Worm (Caenorhabditis elegans) whole organism, young adult: ENCODE data around the gene irld-6.

Source experiments
- F10E7.11 ChIP-seq: sonication (generic microtip); optimal IDR thresholded peaks from 2 replicates; lab custom pipeline; 2017; ENCODE audit warnings: mild to moderate bottlenecking, missing genetic modification characterization, moderate library complexity, missing compliant biosample characterization
- F22D6.2 ChIP-seq: sonication (generic microtip); optimal IDR thresholded peaks from 2 replicates; lab custom pipeline; 2016; ENCODE audit warnings: mild to moderate bottlenecking, missing genetic modification characterization, missing compliant biosample characterization
- F23B12.7 ChIP-seq: sonication (generic microtip); optimal IDR thresholded peaks from 2 replicates; lab custom pipeline; 2017; ENCODE audit warnings: missing genetic modification characterization, mild to moderate bottlenecking, missing compliant biosample characterization, antibody characterized with exemption, moderate library complexity; ENCODE audit not compliant: insufficient read depth
- F33H1.4 ChIP-seq: fragments of 200-800 bp; sonication (Bioruptor generic); IDR thresholded peaks from 2 replicates; pipeline ENCODE4 v1.3.6; 2022; ENCODE audit warnings: missing genetic modification reagents, missing genetic modification characterization, missing compliant biosample characterization
- F37B4.10 ChIP-seq: fragments of 200-800 bp; sonication (Bioruptor generic); IDR thresholded peaks from 2 replicates; pipeline ENCODE4 v1.3.6; 2022; ENCODE audit warnings: missing genetic modification characterization, missing compliant biosample characterization
- F39B2.1 ChIP-seq: fragments of 200-800 bp; sonication (Bioruptor generic); IDR thresholded peaks from 2 replicates; pipeline ENCODE4 v1.3.6; 2022; ENCODE audit warnings: missing genetic modification reagents, missing genetic modification characterization, missing compliant biosample characterization
- F57C9.4 ChIP-seq: sonication (generic microtip); optimal IDR thresholded peaks from 2 replicates; lab custom pipeline; 2017; ENCODE audit warnings: mild to moderate bottlenecking, missing genetic modification characterization, missing compliant biosample characterization
- T26A5.8 ChIP-seq: sonication (generic microtip); optimal IDR thresholded peaks from 2 replicates; lab custom pipeline; 2016; ENCODE audit warnings: missing genetic modification characterization, missing compliant biosample characterization
- Y79H2A.3 ChIP-seq: fragments of 200-800 bp; sonication (Bioruptor generic); conservative IDR thresholded peaks from 2 replicates; pipeline ENCODE4 v1.3.6; 2022; ENCODE audit warnings: missing genetic modification reagents, missing genetic modification characterization, missing compliant biosample characterization
- ZK185.1 ChIP-seq: sonication (generic microtip); optimal IDR thresholded peaks from 2 replicates; lab custom pipeline; 2016; ENCODE audit warnings: mild to moderate bottlenecking, missing genetic modification characterization, missing compliant biosample characterization; ENCODE audit not compliant: poor library complexity, severe bottlenecking
- aptf-3 ChIP-seq: fragments of 200-800 bp; sonication (Bioruptor generic); IDR thresholded peaks from 2 replicates; pipeline ENCODE4 v1.3.6; 2022; ENCODE audit warnings: missing genetic modification characterization, missing compliant biosample characterization
- atf-7 ChIP-seq: sonication (generic microtip); optimal IDR thresholded peaks from 2 replicates; lab custom pipeline; 2017; ENCODE audit warnings: mild to moderate bottlenecking, missing genetic modification characterization, missing compliant biosample characterization
- attf-3 ChIP-seq: fragments of 200-800 bp; sonication (Bioruptor generic); conservative IDR thresholded peaks from 2 replicates; pipeline ENCODE4 v1.3.6; 2022; ENCODE audit warnings: missing genetic modification reagents, missing genetic modification characterization, missing compliant biosample characterization
- ceh-27 ChIP-seq: fragments of 200-800 bp; sonication (Bioruptor generic); optimal IDR thresholded peaks from 2 replicates; lab custom pipeline; 2018; ENCODE audit warnings: mild to moderate bottlenecking, missing genetic modification characterization, moderate library complexity, missing compliant biosample characterization
- ceh-40 ChIP-seq: fragments of 200-800 bp; sonication (Bioruptor generic); IDR thresholded peaks from 2 replicates; pipeline ENCODE4 v1.3.6; 2022; ENCODE audit warnings: missing genetic modification characterization, missing compliant biosample characterization
- ceh-58 ChIP-seq: fragments of 200-800 bp; sonication (Bioruptor generic); IDR thresholded peaks from 2 replicates; pipeline ENCODE4 v1.3.6; 2022; ENCODE audit warnings: missing genetic modification characterization, missing compliant biosample characterization
- ceh-79 ChIP-seq: sonication (generic microtip); optimal IDR thresholded peaks from 2 replicates; lab custom pipeline; 2017; ENCODE audit warnings: mild to moderate bottlenecking, missing genetic modification characterization, missing compliant biosample characterization
- dox-1 ChIP-seq: fragments of 200-800 bp; sonication (Bioruptor generic); IDR thresholded peaks from 2 replicates; pipeline ENCODE4 v1.3.6; 2022; ENCODE audit warnings: missing genetic modification reagents, missing genetic modification characterization, missing compliant biosample characterization
- dpl-1 ChIP-seq: fragments of 150-350 bp; optimal IDR thresholded peaks from 2 replicates; lab custom pipeline; 2014; ENCODE audit warnings: missing biosample characterization, missing genetic modification reagents, missing genetic modification characterization
- egl-44 ChIP-seq: fragments of 200-800 bp; sonication (Bioruptor generic); IDR thresholded peaks from 2 replicates; pipeline ENCODE4 v1.3.6; 2022; ENCODE audit warnings: missing genetic modification reagents, missing genetic modification characterization, missing compliant biosample characterization
- ekl-4 ChIP-seq: fragments of 200-800 bp; sonication (Bioruptor generic); IDR thresholded peaks from 2 replicates; pipeline ENCODE4 v1.3.6; 2022; ENCODE audit warnings: missing genetic modification reagents, missing genetic modification characterization, missing compliant biosample characterization
- ets-4 ChIP-seq: fragments of 200-800 bp; sonication (Bioruptor generic); optimal IDR thresholded peaks from 2 replicates; lab custom pipeline; 2018; ENCODE audit warnings: mild to moderate bottlenecking, missing genetic modification characterization, missing compliant biosample characterization
- fkh-3 ChIP-seq: sonication (generic microtip); optimal IDR thresholded peaks from 2 replicates; lab custom pipeline; 2016; ENCODE audit warnings: mild to moderate bottlenecking, missing genetic modification characterization, missing compliant biosample characterization
- gei-17 ChIP-seq: fragments of 200-800 bp; sonication (Bioruptor generic); optimal IDR thresholded peaks from 2 replicates; lab custom pipeline; 2018; ENCODE audit warnings: mild to moderate bottlenecking, missing genetic modification characterization, missing compliant biosample characterization
- hlh-12 ChIP-seq: sonication (generic microtip); optimal IDR thresholded peaks from 2 replicates; lab custom pipeline; 2016; ENCODE audit warnings: missing genetic modification characterization, missing compliant biosample characterization
- hsf-1 ChIP-seq: fragments of 200-800 bp; sonication (Bioruptor generic); IDR thresholded peaks from 2 replicates; pipeline ENCODE4 v1.3.6; 2022; ENCODE audit warnings: missing genetic modification reagents, missing genetic modification characterization, missing compliant biosample characterization
- lag-1 ChIP-seq: fragments of 200-800 bp; sonication (Bioruptor generic); IDR thresholded peaks from 2 replicates; pipeline ENCODE4 v1.3.6; 2022; ENCODE audit warnings: missing genetic modification reagents, missing genetic modification characterization, missing compliant biosample characterization
- let-526 ChIP-seq: fragments of 200-800 bp; sonication (Bioruptor generic); IDR thresholded peaks from 2 replicates; pipeline ENCODE4 v1.3.6; 2022; ENCODE audit warnings: missing genetic modification reagents, missing genetic modification characterization, missing compliant biosample characterization
- let-607 ChIP-seq, 2 experiments: fragments of 200-800 bp in 1 of 2; sonication (Bioruptor generic) in 1 of 2; sonication (generic microtip) in 1 of 2; optimal IDR thresholded peaks; 2 replicates each; lab custom pipeline; 2016 to 2018; ENCODE audit warnings: mild to moderate bottlenecking in 2 of 2, missing compliant biosample characterization in 2 of 2, missing genetic modification characterization in 2 of 2, moderate library complexity in 2 of 2, missing genotype in 1 of 2
- lin-26 ChIP-seq: fragments of 200-800 bp; sonication (Bioruptor generic); IDR thresholded peaks from 2 replicates; pipeline ENCODE4 v1.3.6; 2022; ENCODE audit warnings: missing genetic modification reagents, missing genetic modification characterization, missing compliant biosample characterization
- lsy-27 ChIP-seq: sonication (generic microtip); optimal IDR thresholded peaks from 2 replicates; lab custom pipeline; 2017; ENCODE audit warnings: missing genetic modification characterization, mild to moderate bottlenecking, missing compliant biosample characterization, antibody characterized with exemption, missing genotype, borderline replicate concordance; ENCODE audit not compliant: insufficient read depth
- madf-10 ChIP-seq: sonication (generic microtip); optimal IDR thresholded peaks from 2 replicates; lab custom pipeline; 2016; ENCODE audit warnings: mild to moderate bottlenecking, missing genetic modification characterization, missing compliant biosample characterization
- madf-6 ChIP-seq: fragments of 200-800 bp; sonication (Bioruptor generic); IDR thresholded peaks from 2 replicates; pipeline ENCODE4 v1.3.6; 2022; ENCODE audit warnings: missing genetic modification reagents, missing genetic modification characterization, missing compliant biosample characterization
- mel-28 ChIP-seq: sonication (generic microtip); optimal IDR thresholded peaks from 2 replicates; lab custom pipeline; 2016; ENCODE audit warnings: borderline replicate concordance, mild to moderate bottlenecking, missing genetic modification characterization, missing compliant biosample characterization
- nfya-2 ChIP-seq: fragments of 200-800 bp; sonication (Bioruptor generic); IDR thresholded peaks from 2 replicates; pipeline ENCODE4 v1.3.6; 2022; ENCODE audit warnings: missing genetic modification reagents, missing genetic modification characterization, missing compliant biosample characterization
- nhr-80 ChIP-seq: sonication (generic microtip); optimal IDR thresholded peaks from 2 replicates; lab custom pipeline; 2016; ENCODE audit warnings: missing genetic modification characterization, missing compliant biosample characterization
- nhr-90 ChIP-seq: sonication (generic microtip); optimal IDR thresholded peaks from 2 replicates; lab custom pipeline; 2016; ENCODE audit warnings: missing genotype, mild to moderate bottlenecking, missing genetic modification characterization, missing compliant biosample characterization
- rec-8 ChIP-seq, 2 experiments: sonication (generic microtip); optimal IDR thresholded peaks; 2 replicates each; lab custom pipeline; 2016; ENCODE audit warnings: mild to moderate bottlenecking in 2 of 2, missing genetic modification characterization in 2 of 2, missing genetic modification reagents in 2 of 2, missing genotype in 2 of 2, missing biosample characterization in 1 of 2, missing compliant biosample characterization in 1 of 2, moderate library complexity in 1 of 2
- repo-1 ChIP-seq: sonication (generic microtip); optimal IDR thresholded peaks from 2 replicates; lab custom pipeline; 2017; ENCODE audit warnings: mild to moderate bottlenecking, missing genetic modification characterization, missing compliant biosample characterization
- sea-2 ChIP-seq: fragments of 200-800 bp; sonication (Bioruptor generic); IDR thresholded peaks from 2 replicates; pipeline ENCODE4 v1.3.6; 2022; ENCODE audit warnings: missing genetic modification characterization, missing compliant biosample characterization
- snpc-1.1 ChIP-seq: sonication (generic microtip); optimal IDR thresholded peaks from 2 replicates; lab custom pipeline; 2017; ENCODE audit warnings: missing genetic modification characterization, mild to moderate bottlenecking, missing compliant biosample characterization, antibody characterized with exemption, moderate library complexity, missing genotype, missing genetic modification reagents; ENCODE audit not compliant: insufficient read depth
- snpc-4 ChIP-seq, 5 experiments: fragments of 150-350 bp in 1 of 5; sonication (generic microtip) in 4 of 5; optimal IDR thresholded peaks; 2 replicates each; lab custom pipeline; 2014 to 2018; ENCODE audit warnings: missing genetic modification characterization in 5 of 5, missing biosample characterization in 3 of 5, antibody characterized with exemption in 2 of 5, mild to moderate bottlenecking in 2 of 5, missing compliant biosample characterization in 2 of 5, missing genotype in 2 of 5, moderate library complexity in 2 of 5, missing genetic modification reagents in 1 of 5
- somi-1 ChIP-seq: fragments of 200-800 bp; sonication (Bioruptor generic); optimal IDR thresholded peaks from 2 replicates; lab custom pipeline; 2018; ENCODE audit warnings: mild to moderate bottlenecking, missing genetic modification characterization, missing compliant biosample characterization
- tlf-1 ChIP-seq: fragments of 200-800 bp; sonication (Bioruptor generic); optimal IDR thresholded peaks from 2 replicates; lab custom pipeline; 2018; ENCODE audit warnings: mild to moderate bottlenecking, missing genetic modification characterization, missing compliant biosample characterization
- xnd-1 ChIP-seq: sonication (generic microtip); optimal IDR thresholded peaks from 2 replicates; lab custom pipeline; 2016; ENCODE audit warnings: missing genotype, missing genetic modification reagents, missing genetic modification characterization, missing compliant biosample characterization
- ztf-18 ChIP-seq: sonication (generic microtip); optimal IDR thresholded peaks from 2 replicates; lab custom pipeline; 2016; ENCODE audit warnings: missing genotype, mild to moderate bottlenecking, missing genetic modification characterization, missing compliant biosample characterization
- ztf-22 ChIP-seq: fragments of 200-800 bp; sonication (Bioruptor generic); optimal IDR thresholded peaks from 2 replicates; lab custom pipeline; 2018; ENCODE audit warnings: mild to moderate bottlenecking, missing genetic modification characterization, moderate library complexity, missing compliant biosample characterization
- ztf-6 ChIP-seq: fragments of 200-800 bp; sonication (Bioruptor generic); IDR thresholded peaks from 2 replicates; pipeline ENCODE4 v1.3.6; 2022; ENCODE audit warnings: missing genetic modification reagents, missing genetic modification characterization, missing compliant biosample characterization

The irld-6 gene

ce11 chrV:10736756-10737155 is 19.8 kb downstream of the irld-6 start, which contains the start of the genes mre-11 and wdr-5.3 (continued):
- TF ChIP-seq madf-10 (tag; lab: Kevin White, UChicago) (no peak), gei-17 (GFP tag; lab: Kevin White, UChicago) (no peak), Y79H2A.3 (GFP tag; lab: Robert Waterston, UW) (no peak), ceh-27 (GFP tag; lab: Kevin White, UChicago) (peak; percentile 70), nhr-90 (tag; lab: Kevin White, UChicago) (no peak), F23B12.7 (tag; lab: Kevin White, UChicago) (no peak), ceh-79 (tag; lab: Kevin White, UChicago) (no peak), nfya-2 (no peak), snpc-1.1 (no peak), tlf-1 (GFP tag; lab: Kevin White, UChicago) (peak; percentile 14), repo-1 (no peak), let-607 (tag; optimal IDR thresholded peaks at IDR 0.05; lab: Kevin White, UChicago) (no peak), ztf-22 (GFP tag; lab: Kevin White, UChicago) (no peak), F37B4.10 (GFP tag; lab: Robert Waterston, UW) (no peak), ztf-6 (GFP tag; lab: Robert Waterston, UW) (peak; percentile 51; the same call in 1 of the 2 replicates), somi-1 (GFP tag; lab: Kevin White, UChicago) (no peak), ceh-40 (GFP tag; lab: Robert Waterston, UW) (no peak), fkh-3 (no peak), F33H1.4 (GFP tag; lab: Robert Waterston, UW) (peak; percentile 25; the same call in 1 of the 2 replicates), ekl-4 (GFP tag; lab: Robert Waterston, UW) (peak; percentile 46; the same call in 1 of the 2 replicates), nhr-80 (no peak), hsf-1 (GFP tag; lab: Robert Waterston, UW) (0 out of 2 replicates have a peak, but pooled peaks have one; percentile 51), aptf-3 (GFP tag; lab: Robert Waterston, UW) (no peak), sea-2 (no peak), egl-44 (GFP tag; lab: Robert Waterston, UW) (no peak), ZK185.1 (peak; percentile 70), ets-4 (no peak), mel-28 (tag; lab: Kevin White, UChicago) (no peak), xnd-1 (tag; lab: Kevin White, UChicago) (peak; percentile 9), attf-3 (no peak), atf-7 (tag; lab: Kevin White, UChicago) (no peak), F22D6.2 (tag; lab: Kevin White, UChicago) (no peak), rec-8 (tag; optimal IDR thresholded peaks at IDR 0.05; lab: Kevin White, UChicago) (no peak), F10E7.11 (tag; lab: Kevin White, UChicago) (no peak), hlh-12 (no peak), snpc-4 (GFP tag; optimal IDR thresholded peaks at IDR 0.05; lab: Kevin White, UChicago) (no peak), snpc-4 (tag; optimal IDR thresholded peaks at IDR 0.05; lab: Kevin White, UChicago) (peak in 1 of 4 experiments; percentile 44), F57C9.4 (tag; lab: Kevin White, UChicago) (no peak), ztf-18 (tag; lab: Kevin White, UChicago) (no peak), let-526 (GFP tag; lab: Robert Waterston, UW) (no peak), madf-6 (GFP tag; lab: Robert Waterston, UW) (peak; percentile 79), lag-1 (GFP tag; lab: Robert Waterston, UW) (no peak), dox-1 (GFP tag; lab: Robert Waterston, UW) (peak; percentile 69; the same call in 1 of the 2 replicates), ceh-58 (GFP tag; lab: Robert Waterston, UW) (no peak), lin-26 (no peak), F39B2.1 (GFP tag; lab: Robert Waterston, UW) (no peak), T26A5.8 (tag; lab: Kevin White, UChicago) (no peak), lsy-27 (tag; lab: Kevin White, UChicago) (no peak), dpl-1 (GFP tag; lab: Kevin White, UChicago) (peak; percentile 58)
